Worm (Caenorhabditis elegans): ENCODE data around the gene cpf-2.
A peak's percentile ranks its signal among the peaks of the same experiment; 100 is the strongest.

Gene cpf-2

ce11 chrIII:13225019-13225418 lies 43.7 kb downstream of the cpf-2 start (continued):
- TF ChIP-seq pax-3 (tag; optimal IDR thresholded peaks at IDR 0.05) (no peak), mdl-1 (tag; optimal IDR thresholded peaks at IDR 0.05) (peak in 1 of 2 experiments; percentile 4), zag-1 (tag; optimal IDR thresholded peaks at IDR 0.05) (no peak), nhr-85 (tag) (no peak)

- no peak for TF ChIP-seq fkh-10 (GFP tag; optimal IDR thresholded peaks at IDR 0.05)
- TF ChIP-seq efl-3 (GFP tag; optimal IDR thresholded peaks at IDR 0.05) = no peak
- 0 out of 2 replicates have a peak, but pooled peaks have one; percentile 4 for TF ChIP-seq nhr-19 (GFP tag; conservative IDR thresholded peaks at IDR 0.05)
- TF ChIP-seq nhr-47 (tag; optimal IDR thresholded peaks at IDR 0.05) = peak; percentile 10
- TF ChIP-seq lin-35 (GFP tag; optimal IDR thresholded peaks at IDR 0.05) = peak in 1 of 2 experiments; percentile 57
- TF ChIP-seq ceh-88 (GFP tag; IDR thresholded peaks at IDR 0.05) = no peak
- no peak for TF ChIP-seq tbx-2 (tag; optimal IDR thresholded peaks at IDR 0.05)
- peak; percentile 48 for TF ChIP-seq snu-23 (GFP tag; optimal IDR thresholded peaks at IDR 0.05)
- TF ChIP-seq mep-1 (tag; optimal IDR thresholded peaks at IDR 0.05) = peak; percentile 17
- no peak for TF ChIP-seq F16B12.6 (tag; optimal IDR thresholded peaks at IDR 0.05)
- no peak for TF ChIP-seq pqm-1 (tag; optimal IDR thresholded peaks at IDR 0.05)
- TF ChIP-seq nhr-71 (tag; optimal IDR thresholded peaks at IDR 0.05) = peak; percentile 20
- TF ChIP-seq lsy-2 (tag; optimal IDR thresholded peaks at IDR 0.05) = peak in 1 of 2 experiments; percentile 51
- peak; percentile 27 for TF ChIP-seq nhr-20 (tag; optimal IDR thresholded peaks at IDR 0.05)
- no peak for TF ChIP-seq elt-2 (tag; optimal IDR thresholded peaks at IDR 0.05)
- TF ChIP-seq efl-1 (optimal IDR thresholded peaks at IDR 0.05) = peak in 1 of 2 experiments; percentile 15
- peak in 1 of 2 experiments; percentile 91 for TF ChIP-seq efl-1 (GFP tag; optimal IDR thresholded peaks at IDR 0.05 in 1 of 2)
- TF ChIP-seq jun-1 (tag; optimal IDR thresholded peaks at IDR 0.05) = no peak
- no peak for TF ChIP-seq hpl-2 (GFP tag; optimal IDR thresholded peaks at IDR 0.05)
- peak in 1 of 2 experiments; percentile 48 for TF ChIP-seq mdl-1 (tag; optimal IDR thresholded peaks at IDR 0.05)
- no peak for TF ChIP-seq nhr-84 (tag; optimal IDR thresholded peaks at IDR 0.05)
- TF ChIP-seq nhr-90 (tag; optimal IDR thresholded peaks at IDR 0.05; ENCODE audit: poor library complexity) = peak; percentile 35
- TF ChIP-seq pax-3 (tag; optimal IDR thresholded peaks at IDR 0.05) = no peak
Measured at ce11 chrIII:13224395-13224794, 44.3 kb downstream of the cpf-2 start.

DNA sequence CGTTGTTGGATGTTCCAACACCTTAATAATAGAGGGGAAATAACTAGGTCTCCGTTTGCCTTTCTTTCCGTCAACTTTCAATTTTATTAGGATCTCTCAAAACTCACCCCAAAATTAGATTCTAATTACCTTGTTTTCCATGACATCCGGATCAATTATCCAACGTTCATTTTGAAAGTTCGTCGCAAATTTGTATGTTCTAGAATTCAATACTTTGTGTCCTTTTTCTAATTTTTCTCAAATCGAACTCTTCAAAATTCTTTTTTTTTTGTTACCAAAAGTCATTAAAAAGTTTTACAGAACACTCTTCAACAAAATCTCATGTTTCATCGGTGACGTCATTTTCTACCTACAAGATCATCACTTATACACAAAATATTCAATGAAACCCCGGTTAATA lies 45.9 kb downstream of the cpf-2 start, which contains the start of gene Y43F4A.1:
Y43F4A.1 (plus strand) TSS at position 301 of the 400 bp plus-strand sequence.
- TF ChIP-seq fkh-4 (tag; optimal IDR thresholded peaks at IDR 0.05; ENCODE audit: borderline replicate concordance) = no peak
- peak; percentile 64 for TF ChIP-seq blmp-1 (tag; optimal IDR thresholded peaks at IDR 0.05)

All from whole organism, L1 larva.